Fruit fly (Drosophila melanogaster) whole organism, prepupa: ENCODE data around the gene CG17359.

ENCODE experiments used
- Blimp-1 ChIP-seq: fragments of 200-800 bp; sonication (Bioruptor generic); optimal IDR thresholded peaks from 3 replicates; lab custom pipeline; 2017; ENCODE audit warnings: missing biosample characterization, missing genetic modification characterization, mild to moderate bottlenecking, moderate library complexity, missing genetic modification reagents
- CG10631 ChIP-seq: fragments of 200-800 bp; sonication (Bioruptor generic); optimal IDR thresholded peaks from 2 replicates; lab custom pipeline; 2016; ENCODE audit warnings: missing biosample characterization, missing genetic modification characterization
- CG1621 ChIP-seq: fragments of 200-800 bp; sonication (Bioruptor generic); optimal IDR thresholded peaks from 3 replicates; lab custom pipeline; 2018; ENCODE audit warnings: missing biosample characterization, mild to moderate bottlenecking, missing genetic modification characterization
- CG3032 ChIP-seq: fragments of 200-800 bp; optimal IDR thresholded peaks from 2 replicates; lab custom pipeline; 2019; ENCODE audit warnings: missing biosample characterization, mild to moderate bottlenecking, missing genetic modification characterization, moderate library complexity
- Sox15 ChIP-seq: fragments of 200-800 bp; sonication (Bioruptor generic); optimal IDR thresholded peaks from 3 replicates; lab custom pipeline; 2016; ENCODE audit warnings: missing biosample characterization, missing genetic modification characterization
- acj6 ChIP-seq: fragments of 200-800 bp; sonication (Bioruptor generic); optimal IDR thresholded peaks from 3 replicates; lab custom pipeline; 2016; ENCODE audit warnings: missing biosample characterization, missing genetic modification characterization
- dac ChIP-seq: fragments of 200-800 bp; sonication (Bioruptor generic); optimal IDR thresholded peaks from 2 replicates; lab custom pipeline; 2017; ENCODE audit warnings: missing biosample characterization, mild to moderate bottlenecking, missing genetic modification characterization
- eg ChIP-seq: fragments of 200-800 bp; sonication (Bioruptor generic); IDR thresholded peaks from 3 replicates; pipeline ENCODE4 v1.3.6; 2022; ENCODE audit warnings: missing biosample characterization, missing genetic modification characterization

Gene CG17359

dm6 chr3L:13949440-13950066 lies 49.5 kb downstream of the CG17359 start (continued):
- TF ChIP-seq CG1621 (tag; lab: Kevin White, UChicago) (no peak), dac (GFP tag; lab: Kevin White, UChicago) (no peak), CG3032 (tag; lab: Kevin White, UChicago) (no peak), CG10631 (GFP tag; lab: Kevin White, UChicago) (no peak), eg (no peak; the same call in none of the 3 replicates), Blimp-1 (GFP tag; lab: Kevin White, UChicago) (no peak), acj6 (GFP tag; lab: Kevin White, UChicago) (peak; percentile 27), Sox15 (GFP tag; lab: Kevin White, UChicago) (no peak)
